Worm (Caenorhabditis elegans): Measurements from ENCODE around the gene srz-25.
A peak's percentile ranks its signal among the peaks of the same experiment; 100 is the strongest.

Gene srz-25

DNA sequence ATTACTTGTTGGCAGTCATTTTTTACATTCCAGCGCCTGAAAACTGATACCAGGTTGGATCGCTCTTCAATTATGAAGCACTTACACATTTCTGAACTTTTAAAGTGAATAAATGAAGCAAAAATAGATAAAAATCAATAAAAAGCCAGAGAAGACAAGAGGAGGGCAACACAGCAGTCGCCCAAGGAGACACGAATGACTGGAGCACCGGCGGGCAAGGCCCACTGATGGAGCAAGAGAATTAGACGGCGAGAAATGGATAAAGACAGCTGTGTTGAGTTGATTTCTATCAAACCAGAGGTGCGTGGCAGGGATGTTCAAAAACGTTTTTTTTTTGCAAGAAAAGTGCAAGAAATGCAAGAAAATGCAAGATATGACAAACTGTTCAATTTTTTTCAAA, 1.1 kb upstream of the srz-25 start:
- no peak for TF ChIP-seq sea-1 (GFP tag; conservative IDR thresholded peaks at IDR 0.05)
- TF ChIP-seq ceh-13 (GFP tag; optimal IDR thresholded peaks at IDR 0.05) = no peak
- TF ChIP-seq ets-7 (tag; optimal IDR thresholded peaks at IDR 0.05) = no peak
- no peak for TF ChIP-seq B0310.2 (tag; optimal IDR thresholded peaks at IDR 0.05)
- TF ChIP-seq ama-1 (optimal IDR thresholded peaks at IDR 0.05) = no peak

DNA sequence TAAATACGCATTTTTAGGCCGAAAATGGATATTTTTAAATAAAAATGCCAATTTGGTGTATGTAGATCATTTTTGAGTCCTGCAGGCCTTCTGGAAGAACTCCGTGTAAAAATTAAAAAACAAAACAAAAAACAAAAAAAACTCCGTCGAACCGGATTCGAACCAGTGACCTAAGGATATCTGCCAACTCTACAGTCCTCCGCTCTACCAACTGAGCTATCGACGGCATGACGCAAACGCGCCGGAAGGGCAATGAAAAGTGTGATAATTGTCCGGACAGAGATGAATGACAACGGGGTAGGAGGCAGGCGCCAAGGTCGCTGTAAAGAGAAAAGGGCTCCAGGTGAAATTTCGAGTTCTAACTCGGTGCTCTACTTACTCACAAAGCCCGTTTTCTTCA, 1.9 kb downstream of the srz-25 start:
- TF ChIP-seq tbx-11 (GFP tag; IDR thresholded peaks at IDR 0.05) = 0 out of 2 replicates have a peak, but pooled peaks have one; percentile 31
- TF ChIP-seq ama-1 (optimal IDR thresholded peaks at IDR 0.05) = no peak
- TF ChIP-seq pes-1 (GFP tag; IDR thresholded peaks at IDR 0.05) = peak; percentile 58; the same call in 1 of the 2 replicates
- no peak for TF ChIP-seq hmbx-1 (tag; optimal IDR thresholded peaks at IDR 0.05)
- no peak for TF ChIP-seq flt-1 (GFP tag; IDR thresholded peaks at IDR 0.05)

DNA sequence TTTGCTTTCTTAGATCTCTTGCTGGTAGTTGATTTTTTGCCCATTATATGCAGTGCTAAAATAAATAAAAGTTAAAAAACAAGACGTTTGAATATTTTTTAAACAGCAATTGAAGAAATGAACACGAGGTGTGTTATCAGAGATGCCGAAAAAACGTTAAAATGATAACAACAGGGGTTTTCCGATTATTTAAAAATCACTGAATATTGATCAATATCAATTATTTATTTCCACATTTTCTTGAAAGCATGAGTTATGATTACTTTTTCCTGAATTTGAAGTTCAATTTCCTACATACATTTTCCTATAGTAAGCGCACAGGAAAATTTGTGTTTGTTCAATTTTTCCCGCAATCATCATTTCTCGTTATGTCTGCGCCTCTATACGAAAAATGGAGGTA, 6.5 kb downstream of the srz-25 start:
- TF ChIP-seq ceh-13 (GFP tag; optimal IDR thresholded peaks at IDR 0.05) (no peak), tra-4 (tag; optimal IDR thresholded peaks at IDR 0.05) (no peak), aly-1 (tag; optimal IDR thresholded peaks at IDR 0.05) (no peak), ets-7 (tag; optimal IDR thresholded peaks at IDR 0.05) (no peak), sea-1 (GFP tag; conservative IDR thresholded peaks at IDR 0.05) (no peak), scrt-1 (GFP tag; IDR thresholded peaks at IDR 0.05) (no peak)

DNA sequence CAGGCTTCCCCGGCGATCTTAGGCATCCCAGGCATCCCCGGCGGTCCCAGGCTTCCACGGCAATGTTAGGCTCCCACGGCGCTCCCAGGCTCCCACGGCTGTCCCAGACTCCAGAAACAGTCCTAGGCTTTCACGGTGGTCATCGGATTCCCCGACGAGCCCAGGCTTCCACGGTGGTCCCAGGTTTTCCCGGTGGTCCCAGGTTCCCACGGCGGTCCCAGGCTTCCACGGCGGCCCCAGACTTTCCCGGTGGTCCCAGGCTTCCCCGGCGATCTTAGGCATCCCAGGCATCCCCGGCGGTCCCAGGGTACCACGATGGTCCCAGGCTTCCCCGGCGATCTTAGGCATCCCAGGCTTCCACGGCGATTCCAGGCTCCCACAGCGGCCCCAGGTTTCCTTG, 8.2 kb downstream of the srz-25 start:
- TF ChIP-seq tra-4 (tag; optimal IDR thresholded peaks at IDR 0.05) (no peak), hnd-1 (tag; optimal IDR thresholded peaks at IDR 0.05) (no peak), hmg-4 (GFP tag; optimal IDR thresholded peaks at IDR 0.05) (no peak), tbx-11 (GFP tag; IDR thresholded peaks at IDR 0.05) (no peak), ceh-36 (tag; optimal IDR thresholded peaks at IDR 0.05) (no peak), scrt-1 (GFP tag; IDR thresholded peaks at IDR 0.05) (no peak)

DNA sequence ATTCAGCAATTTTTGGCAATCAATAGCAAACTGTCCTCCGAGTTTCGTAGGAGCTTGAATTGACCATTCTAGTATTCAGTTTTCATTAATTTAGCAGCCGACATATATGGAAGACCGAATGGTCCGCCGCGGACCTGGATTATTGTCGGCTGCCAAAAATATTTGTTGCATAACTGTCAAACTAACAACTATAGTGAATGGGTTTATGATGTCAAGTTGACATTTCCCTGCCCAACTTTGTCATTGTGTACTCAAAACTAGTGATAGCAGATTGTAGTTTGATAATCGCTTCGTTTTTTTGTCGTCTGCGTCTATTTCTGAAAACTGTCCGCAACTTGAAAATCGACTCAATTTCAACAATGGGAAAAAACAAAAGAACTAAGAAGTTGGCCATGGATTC, 9.0 kb downstream of the srz-25 start, which contains the start of gene fbxa-176:
TSS of gene fbxa-176 (plus strand) at position 314 of the 400 bp plus-strand sequence.
- TF ChIP-seq hmbx-1 (tag; optimal IDR thresholded peaks at IDR 0.05) (no peak), tra-4 (tag; optimal IDR thresholded peaks at IDR 0.05) (no peak), scrt-1 (GFP tag; IDR thresholded peaks at IDR 0.05) (no peak), ceh-13 (GFP tag; optimal IDR thresholded peaks at IDR 0.05) (no peak), hmg-4 (GFP tag; optimal IDR thresholded peaks at IDR 0.05) (no peak), sea-1 (GFP tag; conservative IDR thresholded peaks at IDR 0.05) (no peak), tbx-11 (GFP tag; IDR thresholded peaks at IDR 0.05) (no peak)

DNA sequence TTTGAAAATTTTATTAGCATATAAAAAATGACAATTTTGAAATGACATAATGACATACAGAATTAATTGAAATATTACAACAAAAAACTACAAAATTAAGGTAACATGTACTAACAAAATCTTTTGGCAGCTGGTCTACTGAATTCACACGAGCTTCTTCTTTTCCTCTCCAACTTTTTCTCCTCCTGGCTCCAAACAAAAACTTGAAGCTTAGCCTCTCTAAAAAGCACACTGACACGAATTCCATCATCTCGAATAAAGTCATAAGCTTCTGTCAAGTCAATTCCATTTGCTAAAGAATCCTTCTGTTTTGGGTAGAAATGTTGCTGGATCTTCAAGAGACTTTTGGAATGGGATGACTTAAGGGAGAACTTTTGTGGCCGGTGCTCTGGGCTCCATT, 11.0 kb downstream of the srz-25 start:
- TF ChIP-seq ceh-13 (GFP tag; optimal IDR thresholded peaks at IDR 0.05) (no peak), ceh-36 (tag; optimal IDR thresholded peaks at IDR 0.05) (no peak), flt-1 (GFP tag; IDR thresholded peaks at IDR 0.05) (no peak), pes-1 (GFP tag; IDR thresholded peaks at IDR 0.05) (no peak), F13C5.2 (tag; optimal IDR thresholded peaks at IDR 0.05) (no peak), sea-1 (GFP tag; conservative IDR thresholded peaks at IDR 0.05) (no peak), hnd-1 (tag; optimal IDR thresholded peaks at IDR 0.05) (no peak), scrt-1 (GFP tag; IDR thresholded peaks at IDR 0.05) (no peak), hmbx-1 (tag; optimal IDR thresholded peaks at IDR 0.05) (no peak), aly-1 (tag; optimal IDR thresholded peaks at IDR 0.05) (no peak), tra-4 (tag; optimal IDR thresholded peaks at IDR 0.05) (no peak), hmg-4 (GFP tag; optimal IDR thresholded peaks at IDR 0.05) (no peak), ets-7 (tag; optimal IDR thresholded peaks at IDR 0.05) (no peak), ama-1 (optimal IDR thresholded peaks at IDR 0.05) (no peak)

DNA sequence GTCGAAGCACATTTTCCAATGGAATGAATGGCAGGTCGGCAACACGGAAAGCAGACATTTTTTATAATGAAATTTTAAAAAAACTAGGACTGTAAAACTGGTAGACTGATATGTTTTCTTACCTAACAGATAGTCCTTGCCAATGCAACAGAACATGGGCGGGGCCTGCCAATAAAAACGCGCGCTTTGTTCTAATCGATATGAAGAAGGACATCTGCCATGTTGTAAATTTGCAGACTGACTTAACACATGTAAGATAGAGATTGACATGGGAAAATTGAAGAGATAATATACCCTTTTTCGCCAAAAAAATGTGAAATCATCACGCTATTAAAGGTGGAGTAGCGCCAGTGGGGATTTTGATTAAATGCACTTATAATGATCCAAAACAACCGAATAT, 12.4 kb downstream of the srz-25 start, which contains the start of gene C38D9.8:
TSS of gene C38D9.8 (minus strand) at position 101 of the 400 bp plus-strand sequence.
- TF ChIP-seq hmbx-1 (tag; optimal IDR thresholded peaks at IDR 0.05) = no peak
- no peak for TF ChIP-seq pes-1 (GFP tag; IDR thresholded peaks at IDR 0.05)
- no peak for TF ChIP-seq tbx-11 (GFP tag; IDR thresholded peaks at IDR 0.05)
- no peak for TF ChIP-seq tbx-37 (GFP tag; conservative IDR thresholded peaks at IDR 0.05)
- TF ChIP-seq aly-1 (tag; optimal IDR thresholded peaks at IDR 0.05) = no peak
- no peak for TF ChIP-seq hmg-4 (GFP tag; optimal IDR thresholded peaks at IDR 0.05)
- no peak for TF ChIP-seq tra-4 (tag; optimal IDR thresholded peaks at IDR 0.05)
- no peak for TF ChIP-seq ceh-36 (tag; optimal IDR thresholded peaks at IDR 0.05)
- TF ChIP-seq ceh-13 (GFP tag; optimal IDR thresholded peaks at IDR 0.05) = no peak
- no peak for TF ChIP-seq B0310.2 (tag; optimal IDR thresholded peaks at IDR 0.05)
- TF ChIP-seq scrt-1 (GFP tag; IDR thresholded peaks at IDR 0.05) = no peak
- no peak for TF ChIP-seq F13C5.2 (tag; optimal IDR thresholded peaks at IDR 0.05)
- TF ChIP-seq flt-1 (GFP tag; IDR thresholded peaks at IDR 0.05) = no peak
- no peak for TF ChIP-seq ets-7 (tag; optimal IDR thresholded peaks at IDR 0.05)
- no peak for TF ChIP-seq hnd-1 (tag; optimal IDR thresholded peaks at IDR 0.05)
- no peak for TF ChIP-seq sea-1 (GFP tag; conservative IDR thresholded peaks at IDR 0.05)
- no peak for TF ChIP-seq ama-1 (optimal IDR thresholded peaks at IDR 0.05)

DNA sequence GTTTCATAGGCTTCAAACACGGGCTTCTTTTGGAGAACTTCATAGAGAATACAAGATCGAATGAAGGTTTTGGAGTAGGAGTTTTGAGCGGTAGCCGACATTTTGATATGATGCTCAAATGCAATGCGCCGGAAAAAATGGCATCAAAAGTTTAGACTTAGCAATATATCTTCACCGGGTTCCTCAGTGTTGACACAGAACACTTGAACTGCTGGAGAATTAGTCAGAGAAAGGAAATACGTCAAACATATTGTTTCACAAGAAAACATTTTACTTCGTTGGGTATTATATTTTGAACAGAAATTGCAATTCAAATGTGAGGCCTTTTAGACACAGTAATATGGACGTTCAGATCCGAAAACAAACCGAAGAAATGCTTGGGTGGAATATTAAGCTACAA, 18.0 kb downstream of the srz-25 start, which contains the start of gene fbxa-174:
TSS of gene fbxa-174 (minus strand) at position 101 of the 400 bp plus-strand sequence.
- TF ChIP-seq hmbx-1 (tag; optimal IDR thresholded peaks at IDR 0.05) (no peak), tbx-11 (GFP tag; IDR thresholded peaks at IDR 0.05) (no peak), flt-1 (GFP tag; IDR thresholded peaks at IDR 0.05) (no peak), B0310.2 (tag; optimal IDR thresholded peaks at IDR 0.05) (no peak), sea-1 (GFP tag; conservative IDR thresholded peaks at IDR 0.05) (no peak), ets-7 (tag; optimal IDR thresholded peaks at IDR 0.05) (no peak), tbx-37 (GFP tag; conservative IDR thresholded peaks at IDR 0.05) (no peak), ama-1 (optimal IDR thresholded peaks at IDR 0.05) (no peak), hnd-1 (tag; optimal IDR thresholded peaks at IDR 0.05) (no peak), tra-4 (tag; optimal IDR thresholded peaks at IDR 0.05) (no peak), scrt-1 (GFP tag; IDR thresholded peaks at IDR 0.05) (no peak), hmg-4 (GFP tag; optimal IDR thresholded peaks at IDR 0.05) (no peak), ceh-13 (GFP tag; optimal IDR thresholded peaks at IDR 0.05) (no peak)
